Fruit fly (Drosophila melanogaster) whole organism, embryonic: ENCODE measurements around the gene ClC-a.
A peak's percentile ranks its signal among the peaks of the same experiment; 100 is the strongest.

Experiments
- ATbp ChIP-seq: fragments of 200-800 bp; sonication (Bioruptor generic); optimal IDR thresholded peaks from 2 replicates; lab custom pipeline; 2017; ENCODE audit warnings: missing biosample characterization, mild to moderate bottlenecking, missing genetic modification characterization, missing genetic modification reagents
- Abd-B ChIP-seq: fragments of 200-800 bp; sonication (Bioruptor generic); optimal IDR thresholded peaks from 2 replicates; lab custom pipeline; 2018; ENCODE audit warnings: missing biosample characterization, mild to moderate bottlenecking, missing genetic modification characterization, moderate library complexity
- BtbVII ChIP-seq: fragments of 200-800 bp; sonication (Bioruptor generic); optimal IDR thresholded peaks from 3 replicates; lab custom pipeline; 2017; ENCODE audit warnings: missing biosample characterization, mild to moderate bottlenecking, missing genetic modification characterization
- CG1024 ChIP-seq: fragments of 200-800 bp; sonication (Bioruptor generic); IDR thresholded peaks from 2 replicates; pipeline ENCODE4 v1.3.6; 2022; ENCODE audit warnings: missing biosample characterization, missing genetic modification characterization
- CG10267 ChIP-seq: fragments of 200-800 bp; sonication (Bioruptor generic); optimal IDR thresholded peaks from 2 replicates; lab custom pipeline; 2018; ENCODE audit warnings: missing biosample characterization, mild to moderate bottlenecking, missing genetic modification characterization, moderate library complexity
- CG10462 ChIP-seq: fragments of 200-800 bp; sonication (Bioruptor generic); optimal IDR thresholded peaks from 2 replicates; lab custom pipeline; 2016; ENCODE audit warnings: missing biosample characterization, missing genetic modification characterization
- CG12219 ChIP-seq: fragments of 200-800 bp; sonication (Bioruptor generic); optimal IDR thresholded peaks from 3 replicates; lab custom pipeline; 2018; ENCODE audit warnings: missing biosample characterization, mild to moderate bottlenecking, missing genetic modification characterization
- CG15011 ChIP-seq: fragments of 200-800 bp; sonication (Bioruptor generic); optimal IDR thresholded peaks from 3 replicates; lab custom pipeline; 2018; ENCODE audit warnings: missing biosample characterization, mild to moderate bottlenecking, missing genetic modification characterization
- CG15269 ChIP-seq: fragments of 200-800 bp; sonication (Bioruptor generic); optimal IDR thresholded peaks from 2 replicates; lab custom pipeline; 2018; ENCODE audit warnings: missing biosample characterization, mild to moderate bottlenecking, missing genetic modification characterization, moderate library complexity
- CG1529 ChIP-seq: fragments of 200-800 bp; sonication (Bioruptor generic); optimal IDR thresholded peaks from 3 replicates; lab custom pipeline; 2018; ENCODE audit warnings: missing biosample characterization, missing genetic modification characterization
- CG15479 ChIP-seq: fragments of 200-800 bp; sonication (Bioruptor generic); optimal IDR thresholded peaks from 3 replicates; lab custom pipeline; 2019; ENCODE audit warnings: missing biosample characterization, mild to moderate bottlenecking, missing genetic modification characterization, moderate library complexity
- CG15601 ChIP-seq: fragments of 200-800 bp; sonication (Bioruptor generic); optimal IDR thresholded peaks from 3 replicates; lab custom pipeline; 2019; ENCODE audit warnings: missing biosample characterization, mild to moderate bottlenecking, missing genetic modification characterization, moderate library complexity
- CG17802 ChIP-seq: fragments of 200-800 bp; sonication (Bioruptor generic); optimal IDR thresholded peaks from 2 replicates; lab custom pipeline; 2018; ENCODE audit warnings: missing biosample characterization, mild to moderate bottlenecking, missing genetic modification characterization, moderate library complexity
- CG2199 ChIP-seq: fragments of 200-800 bp; sonication (Bioruptor generic); IDR thresholded peaks from 3 replicates; pipeline ENCODE4 v1.3.6; 2022; ENCODE audit warnings: missing biosample characterization, missing genetic modification characterization
- CG2678 ChIP-seq: fragments of 200-800 bp; sonication (Bioruptor generic); optimal IDR thresholded peaks from 3 replicates; lab custom pipeline; 2019; ENCODE audit warnings: missing biosample characterization, mild to moderate bottlenecking, missing genetic modification characterization, moderate library complexity
- CG31388 ChIP-seq: fragments of 200-800 bp; sonication (Bioruptor generic); optimal IDR thresholded peaks from 2 replicates; lab custom pipeline; 2016; ENCODE audit warnings: missing biosample characterization, missing genetic modification characterization
- CG3163 ChIP-seq: fragments of 200-800 bp; sonication (Bioruptor generic); optimal IDR thresholded peaks from 3 replicates; lab custom pipeline; 2016; ENCODE audit warnings: missing biosample characterization, missing genetic modification characterization
- CG3726 ChIP-seq: fragments of 200-800 bp; sonication (Bioruptor generic); IDR thresholded peaks from 3 replicates; pipeline ENCODE4, ENCODE4 v1.3.6; 2022; ENCODE audit warnings: missing biosample characterization, missing genetic modification characterization
- CG3838 ChIP-seq: fragments of 200-800 bp; sonication (Bioruptor generic); optimal IDR thresholded peaks from 3 replicates; lab custom pipeline; 2016; ENCODE audit warnings: missing biosample characterization, missing genetic modification characterization
- CG5180 ChIP-seq: fragments of 200-800 bp; sonication (Bioruptor generic); optimal IDR thresholded peaks from 3 replicates; lab custom pipeline; 2017; ENCODE audit warnings: missing biosample characterization, missing genetic modification characterization, mild to moderate bottlenecking, moderate library complexity, missing genetic modification reagents
- CG6272 ChIP-seq: fragments of 200-800 bp; sonication (Bioruptor generic); IDR thresholded peaks from 2 replicates; pipeline ENCODE4 v1.3.6; 2022; ENCODE audit warnings: missing biosample characterization, missing genetic modification characterization
- CG6683 ChIP-seq: fragments of 200-800 bp; sonication (Bioruptor generic); optimal IDR thresholded peaks from 2 replicates; lab custom pipeline; 2017; ENCODE audit warnings: missing biosample characterization, mild to moderate bottlenecking, missing genetic modification characterization, missing genetic modification reagents
- CG8290 ChIP-seq, 3 experiments: fragments of 200-800 bp; sonication (Bioruptor generic); optimal IDR thresholded peaks; 2 replicates each; lab custom pipeline; 2016 to 2019; ENCODE audit warnings: missing biosample characterization in 3 of 3, missing genetic modification characterization in 3 of 3, mild to moderate bottlenecking in 2 of 3, moderate library complexity in 1 of 3
- CG9932 ChIP-seq: fragments of 200-800 bp; sonication (Bioruptor generic); IDR thresholded peaks from 2 replicates; pipeline ENCODE4 v1.3.6; 2022; ENCODE audit warnings: missing biosample characterization, missing genetic modification characterization
- CTCF ChIP-seq: fragments of 200-800 bp; sonication (Bioruptor generic); optimal IDR thresholded peaks from 2 replicates; lab custom pipeline; 2017; ENCODE audit warnings: missing biosample characterization, mild to moderate bottlenecking, missing genetic modification characterization, moderate library complexity
- Dfd ChIP-seq, 2 experiments: fragments of >200 bp; optimal IDR thresholded peaks; 2 replicates each; lab custom pipeline; 2017; ENCODE audit warnings: missing biosample characterization in 2 of 2, missing genetic modification characterization in 2 of 2
- Dip3 ChIP-seq: fragments of 200-800 bp; sonication (Bioruptor generic); optimal IDR thresholded peaks from 3 replicates; lab custom pipeline; 2016; ENCODE audit warnings: missing biosample characterization, missing genetic modification characterization
- E2f2 ChIP-seq: fragments of 200-800 bp; sonication (Bioruptor generic); IDR thresholded peaks from 2 replicates; pipeline ENCODE4 v1.3.6; 2022; ENCODE audit warnings: missing biosample characterization, missing genetic modification characterization
- Hr51 ChIP-seq, 2 experiments: fragments of 200-800 bp; sonication (Bioruptor generic); optimal IDR thresholded peaks; 2 replicates in 1 of 2; 3 replicates in 1 of 2; lab custom pipeline; 2016 to 2018; ENCODE audit warnings: missing biosample characterization in 2 of 2, missing genetic modification characterization in 2 of 2, mild to moderate bottlenecking in 1 of 2, moderate library complexity in 1 of 2
- Lhr ChIP-seq: fragments of 200-800 bp; sonication (Bioruptor generic); optimal IDR thresholded peaks from 3 replicates; lab custom pipeline; 2017; ENCODE audit warnings: mild to moderate bottlenecking, missing biosample characterization, missing genetic modification reagents, missing genetic modification characterization
- Oli ChIP-seq: fragments of 200-800 bp; sonication (Bioruptor generic); optimal IDR thresholded peaks from 2 replicates; lab custom pipeline; 2018; ENCODE audit warnings: missing biosample characterization, mild to moderate bottlenecking, missing genetic modification characterization, moderate library complexity
- Sry-δ ChIP-seq: fragments of 200-800 bp; sonication (Bioruptor generic); optimal IDR thresholded peaks from 2 replicates; lab custom pipeline; 2016; ENCODE audit warnings: missing biosample characterization, missing genetic modification characterization
- bowl ChIP-seq: fragments of 200-800 bp; sonication (Bioruptor generic); IDR thresholded peaks from 2 replicates; pipeline ENCODE4 v1.3.6; 2022; ENCODE audit warnings: missing biosample characterization, missing genetic modification characterization
- cas ChIP-seq: fragments of 200-800 bp; sonication (Bioruptor generic); IDR thresholded peaks from 2 replicates; pipeline ENCODE4 v1.3.6; 2022; ENCODE audit warnings: missing biosample characterization, missing genetic modification characterization
- chif ChIP-seq, 2 experiments: fragments of 200-800 bp; sonication (Bioruptor generic); optimal IDR thresholded peaks; 3 replicates each; lab custom pipeline; 2016; ENCODE audit warnings: missing biosample characterization in 2 of 2, missing genetic modification characterization in 2 of 2
- croc ChIP-seq: fragments of 200-800 bp; sonication (Bioruptor generic); conservative IDR thresholded peaks from 3 replicates; pipeline ENCODE4 v1.3.6; 2022; ENCODE audit warnings: missing biosample characterization, missing genetic modification characterization
- fd64A ChIP-seq: fragments of 200-800 bp; sonication (Bioruptor generic); optimal IDR thresholded peaks from 3 replicates; lab custom pipeline; 2018; ENCODE audit warnings: missing biosample characterization, mild to moderate bottlenecking, missing genetic modification characterization
- gfzf ChIP-seq: fragments of 200-800 bp; sonication (Bioruptor generic); optimal IDR thresholded peaks from 2 replicates; lab custom pipeline; 2016; ENCODE audit warnings: missing biosample characterization, mild to moderate bottlenecking, missing genetic modification characterization, moderate library complexity
- gsb-n ChIP-seq: fragments of 200-800 bp; sonication (Bioruptor generic); optimal IDR thresholded peaks from 3 replicates; lab custom pipeline; 2018; ENCODE audit warnings: missing biosample characterization, mild to moderate bottlenecking, missing genetic modification characterization
- gt ChIP-seq: fragments of 200-800 bp; sonication (Bioruptor generic); IDR thresholded peaks from 2 replicates; pipeline ENCODE4 v1.3.6; 2022; ENCODE audit warnings: missing biosample characterization, missing genetic modification characterization
- jigr1 ChIP-seq: fragments of 200-800 bp; sonication (Bioruptor generic); IDR thresholded peaks from 3 replicates; pipeline ENCODE4 v1.3.6; 2022; ENCODE audit warnings: missing biosample characterization, missing genetic modification characterization
- kah ChIP-seq: fragments of 200-800 bp; sonication (Bioruptor generic); optimal IDR thresholded peaks from 2 replicates; lab custom pipeline; 2018; ENCODE audit warnings: missing biosample characterization, mild to moderate bottlenecking, missing genetic modification characterization
- lab ChIP-seq: fragments of 200-800 bp; sonication (Bioruptor generic); optimal IDR thresholded peaks from 3 replicates; lab custom pipeline; 2017; ENCODE audit warnings: missing biosample characterization, missing genetic modification characterization, mild to moderate bottlenecking, moderate library complexity, missing genetic modification reagents
- lbe ChIP-seq: fragments of 200-800 bp; sonication (Bioruptor generic); optimal IDR thresholded peaks from 2 replicates; lab custom pipeline; 2016; ENCODE audit warnings: missing biosample characterization, mild to moderate bottlenecking, missing genetic modification characterization
- lola ChIP-seq, 3 experiments: fragments of >200 bp in 2 of 3; fragments of 200-800 bp in 1 of 3; sonication (Bioruptor generic) in 1 of 3; optimal IDR thresholded peaks; 2 replicates each; lab custom pipeline; 2017 to 2019; ENCODE audit warnings: missing biosample characterization in 3 of 3, missing genetic modification characterization in 3 of 3, mild to moderate bottlenecking in 1 of 3, moderate library complexity in 1 of 3
- nerfin-2 ChIP-seq: fragments of 200-800 bp; sonication (Bioruptor generic); IDR thresholded peaks from 2 replicates; pipeline ENCODE4 v1.3.6; 2022; ENCODE audit warnings: missing biosample characterization, missing genetic modification characterization; ENCODE audit not compliant: partially characterized antibody
- odd ChIP-seq: fragments of 200-800 bp; sonication (Bioruptor generic); optimal IDR thresholded peaks from 2 replicates; lab custom pipeline; 2017; ENCODE audit warnings: missing biosample characterization, mild to moderate bottlenecking, missing genetic modification characterization
- sisA ChIP-seq: fragments of 200-800 bp; sonication (Bioruptor generic); IDR thresholded peaks from 2 replicates; pipeline ENCODE4 v1.3.6; 2022; ENCODE audit warnings: missing biosample characterization, missing genetic modification characterization
- stc ChIP-seq: fragments of 200-800 bp; sonication (Bioruptor generic); IDR thresholded peaks from 2 replicates; pipeline ENCODE4 v1.3.6; 2022; ENCODE audit warnings: missing biosample characterization, missing genetic modification characterization
- sug ChIP-seq: fragments of 200-800 bp; optimal IDR thresholded peaks from 2 replicates; lab custom pipeline; 2019; ENCODE audit warnings: missing biosample characterization, mild to moderate bottlenecking, missing genetic modification characterization, moderate library complexity
- trh ChIP-seq: fragments of 200-800 bp; sonication (Bioruptor generic); optimal IDR thresholded peaks from 2 replicates; lab custom pipeline; 2016; ENCODE audit warnings: missing biosample characterization, missing genetic modification characterization

Gene ClC-a

dm6 chr3R:11762500-11762899, 50.5 kb downstream of the ClC-a start (continued):
- TF ChIP-seq CG10462 (GFP tag; lab: Kevin White, UChicago) (no peak), CTCF (GFP tag; lab: Kevin White, UChicago) (no peak), chif (GFP tag; optimal IDR thresholded peaks at IDR 0.05; lab: Kevin White, UChicago) (no peak), CG5180 (GFP tag; lab: Kevin White, UChicago) (peak; percentile 29), CG3838 (no peak), stc (GFP tag; lab: Robert Waterston, UW) (no peak), cas (no peak), odd (no peak), ATbp (GFP tag; lab: Kevin White, UChicago) (no peak), CG8290 (GFP tag; optimal IDR thresholded peaks at IDR 0.05; lab: Kevin White, UChicago) (no peak), CG8290 (tag; optimal IDR thresholded peaks at IDR 0.05; lab: Kevin White, UChicago) (peak in 1 of 2 experiments; percentile 6), sisA (GFP tag; lab: Robert Waterston, UW) (no peak), gfzf (GFP tag; lab: Kevin White, UChicago) (no peak), CG15601 (tag; lab: Kevin White, UChicago) (no peak), gt (GFP tag; lab: Robert Waterston, UW) (no peak), Sry-δ (GFP tag; lab: Kevin White, UChicago) (no peak), CG3163 (no peak), CG2678 (tag; lab: Kevin White, UChicago) (peak; percentile 4), CG15479 (GFP tag; lab: Kevin White, UChicago) (no peak), bowl (GFP tag; lab: Robert Waterston, UW) (no peak), lab (GFP tag; lab: Kevin White, UChicago) (peak; percentile 24), sug (tag; lab: Kevin White, UChicago) (peak; percentile 43), CG6683 (GFP tag; lab: Kevin White, UChicago) (no peak), kah (GFP tag; lab: Kevin White, UChicago) (peak; percentile 30), E2f2 (no peak), Lhr (GFP tag; lab: Kevin White, UChicago) (no peak), lola (GFP tag; optimal IDR thresholded peaks at IDR 0.05; lab: Kevin White, UChicago) (no peak), BtbVII (peak; percentile 5), CG17802 (tag; lab: Kevin White, UChicago) (no peak), Abd-B (GFP tag; lab: Kevin White, UChicago) (no peak), nerfin-2 (GFP tag; lab: Robert Waterston, UW) (no peak), Dfd (GFP tag; optimal IDR thresholded peaks at IDR 0.05; lab: Kevin White, UChicago) (no peak), CG1024 (no peak), CG15269 (tag; lab: Kevin White, UChicago) (no peak), fd64A (GFP tag; lab: Kevin White, UChicago) (peak; percentile 28), lbe (GFP tag; lab: Kevin White, UChicago) (no peak), CG3726 (no peak), CG9932 (GFP tag; lab: Robert Waterston, UW) (no peak), Hr51 (GFP tag; optimal IDR thresholded peaks at IDR 0.05; lab: Kevin White, UChicago) (no peak), CG31388 (GFP tag; lab: Kevin White, UChicago) (no peak), CG10267 (tag; lab: Kevin White, UChicago) (no peak), CG12219 (GFP tag; lab: Kevin White, UChicago) (no peak), gsb-n (tag; lab: Kevin White, UChicago) (no peak), trh (GFP tag; lab: Kevin White, UChicago) (no peak), croc (GFP tag; lab: Robert Waterston, UW) (no peak), jigr1 (GFP tag; lab: Robert Waterston, UW) (no peak), Dip3 (GFP tag; lab: Kevin White, UChicago) (no peak), CG15011 (GFP tag; lab: Kevin White, UChicago) (no peak), CG2199 (GFP tag; lab: Robert Waterston, UW) (no peak), CG1529 (GFP tag; lab: Kevin White, UChicago) (no peak), CG6272 (no peak), Oli (tag; lab: Kevin White, UChicago) (no peak)
